Fruit fly (Drosophila melanogaster): ENCODE data around the gene PolD1.

Gene PolD1

dm6 chr3L:16004401-16005237 lies 17.0 kb upstream of the PolD1 start, which contains the start of the genes hzg and mRpS31 (continued):
- TF ChIP-seq unpg (GFP tag; optimal IDR thresholded peaks at IDR 0.05): peak; percentile 53
- no peak for TF ChIP-seq ara (GFP tag; IDR thresholded peaks at IDR 0.05)
- peak; percentile 32 for TF ChIP-seq CG4617 (GFP tag; optimal IDR thresholded peaks at IDR 0.05; ENCODE audit: borderline replicate concordance)
- no peak for TF ChIP-seq CG7357 (GFP tag; IDR thresholded peaks at IDR 0.05)
- TF ChIP-seq ase (GFP tag; IDR thresholded peaks at IDR 0.05): no peak
- TF ChIP-seq gsb (GFP tag; IDR thresholded peaks at IDR 0.05): no peak
- peak in 1 of 2 experiments; percentile 1 for TF ChIP-seq insv (GFP tag; optimal IDR thresholded peaks at IDR 0.05)
- TF ChIP-seq tgo (GFP tag; IDR thresholded peaks at IDR 0.05): peak; percentile 50; the same call in 2 of the 3 replicates
- TF ChIP-seq Chrac-16 (GFP tag; optimal IDR thresholded peaks at IDR 0.05): peak; percentile 60

- peak in 1 of 2 experiments; percentile 10 for TF ChIP-seq Pdp1 (GFP tag; optimal IDR thresholded peaks at IDR 0.05)
- TF ChIP-seq Fer2 (tag; optimal IDR thresholded peaks at IDR 0.05): no peak
- TF ChIP-seq vfl (GFP tag; optimal IDR thresholded peaks at IDR 0.05): no peak
- no peak for TF ChIP-seq CG1602 (GFP tag; optimal IDR thresholded peaks at IDR 0.05)
- no peak for TF ChIP-seq amos (GFP tag; IDR thresholded peaks at IDR 0.05; ENCODE audit: partially characterized antibody)
- TF ChIP-seq CG12659 (GFP tag; optimal IDR thresholded peaks at IDR 0.05): no peak
- no peak for TF ChIP-seq Hand (GFP tag; optimal IDR thresholded peaks at IDR 0.05)
- TF ChIP-seq stc (GFP tag; IDR thresholded peaks at IDR 0.05): 0 out of 2 replicates have a peak, but pooled peaks have one; percentile 25
- TF ChIP-seq kay (GFP tag; optimal IDR thresholded peaks at IDR 0.05): no peak
- 0 out of 3 replicates have a peak, but pooled peaks have one; percentile 10 for TF ChIP-seq row (GFP tag; IDR thresholded peaks at IDR 0.05)
- TF ChIP-seq CG12744 (GFP tag; optimal IDR thresholded peaks at IDR 0.05): no peak
- TF ChIP-seq disco-r (GFP tag; optimal IDR thresholded peaks at IDR 0.05): no peak
- peak; percentile 77 for TF ChIP-seq sens (GFP tag)
- peak; percentile 6 for TF ChIP-seq CG7839 (tag; optimal IDR thresholded peaks at IDR 0.05)
- TF ChIP-seq tin (GFP tag; optimal IDR thresholded peaks at IDR 0.05): no peak
- no peak for TF ChIP-seq Nf-YB (GFP tag; optimal IDR thresholded peaks at IDR 0.05)
- peak; percentile 6 for TF ChIP-seq sd (tag; optimal IDR thresholded peaks at IDR 0.05)
- peak in 1 of 2 experiments; percentile 78 for TF ChIP-seq bsh (GFP tag; optimal IDR thresholded peaks at IDR 0.05)
- TF ChIP-seq phol (tag; optimal IDR thresholded peaks at IDR 0.05): no peak
- no peak for TF ChIP-seq lmd (GFP tag; IDR thresholded peaks at IDR 0.05)
- peak; percentile 98 for TF ChIP-seq CG8281 (tag; optimal IDR thresholded peaks at IDR 0.05)
- TF ChIP-seq repo (GFP tag; optimal IDR thresholded peaks at IDR 0.05): no peak
- no peak for TF ChIP-seq dm (GFP tag; optimal IDR thresholded peaks at IDR 0.05)
- TF ChIP-seq CG3847 (GFP tag; IDR thresholded peaks at IDR 0.05): no peak
- no peak for TF ChIP-seq B-H1 (GFP tag; IDR thresholded peaks at IDR 0.05)
- no peak for TF ChIP-seq gsb-n (tag; optimal IDR thresholded peaks at IDR 0.05)
- TF ChIP-seq CG14965 (GFP tag; optimal IDR thresholded peaks at IDR 0.05; ENCODE audit: borderline replicate concordance): no peak
- peak; percentile 14 for TF ChIP-seq abd-A (tag; optimal IDR thresholded peaks at IDR 0.05)
- TF ChIP-seq Bteb2 (GFP tag; optimal IDR thresholded peaks at IDR 0.05): no peak
- TF ChIP-seq CG9932 (GFP tag; IDR thresholded peaks at IDR 0.05): no peak
- TF ChIP-seq trh (GFP tag; optimal IDR thresholded peaks at IDR 0.05): no peak
- no peak for TF ChIP-seq CG10147 (GFP tag; optimal IDR thresholded peaks at IDR 0.05)
- no peak for TF ChIP-seq dpn (GFP tag; optimal IDR thresholded peaks at IDR 0.05)
- TF ChIP-seq CG8388 (GFP tag; optimal IDR thresholded peaks at IDR 0.05): no peak
- TF ChIP-seq CG2120 (GFP tag; optimal IDR thresholded peaks at IDR 0.05): peak; percentile 8
- TF ChIP-seq BtbVII (GFP tag; optimal IDR thresholded peaks at IDR 0.05): peak; percentile 61
- TF ChIP-seq CG32772 (GFP tag; IDR thresholded peaks at IDR 0.05): no peak
- TF ChIP-seq CG11504 (tag; optimal IDR thresholded peaks at IDR 0.05): no peak
Measured at dm6 chr3L:16002116-16002716, 14.6 kb upstream of the PolD1 start.
